Worm (Caenorhabditis elegans): ENCODE results near the gene Y44A6D.6.

Gene Y44A6D.6

ce11 chrV:20793761-20794160, 13.4 kb upstream of the Y44A6D.6 start (continued):
- TF ChIP-seq aptf-3 (GFP tag; IDR thresholded peaks at IDR 0.05): 0 out of 2 replicates have a peak, but pooled peaks have one; percentile 67
- TF ChIP-seq hsf-1 (GFP tag; IDR thresholded peaks at IDR 0.05): no peak
- no peak for TF ChIP-seq ztf-28 (GFP tag; IDR thresholded peaks at IDR 0.05)
- TF ChIP-seq lag-1 (GFP tag; IDR thresholded peaks at IDR 0.05): no peak
- TF ChIP-seq attf-5 (GFP tag; optimal IDR thresholded peaks at IDR 0.05): peak; percentile 41
- no peak for TF ChIP-seq F37B4.10 (GFP tag; IDR thresholded peaks at IDR 0.05)
- TF ChIP-seq madf-10 (tag; optimal IDR thresholded peaks at IDR 0.05): peak; percentile 11
- TF ChIP-seq ets-4 (GFP tag; optimal IDR thresholded peaks at IDR 0.05): no peak
- TF ChIP-seq egrh-3 (GFP tag; IDR thresholded peaks at IDR 0.05): peak; percentile 41; the same call in 1 of the 2 replicates
- no peak for TF ChIP-seq hlh-12 (tag; optimal IDR thresholded peaks at IDR 0.05)
- TF ChIP-seq dpl-1 (GFP tag; optimal IDR thresholded peaks at IDR 0.05): no peak
- TF ChIP-seq lin-54 (GFP tag; optimal IDR thresholded peaks at IDR 0.05): no peak
- TF ChIP-seq nhr-90 (tag; optimal IDR thresholded peaks at IDR 0.05): no peak
- peak; percentile 97 for TF ChIP-seq zfh-2 (GFP tag; conservative IDR thresholded peaks at IDR 0.05)
- TF ChIP-seq nhr-80 (tag; optimal IDR thresholded peaks at IDR 0.05): peak; percentile 80
- TF ChIP-seq C17E4.6 (GFP tag; IDR thresholded peaks at IDR 0.05): no peak
- TF ChIP-seq let-526 (GFP tag; IDR thresholded peaks at IDR 0.05): no peak
- no peak for TF ChIP-seq die-1 (tag; optimal IDR thresholded peaks at IDR 0.05)
- no peak for TF ChIP-seq Y79H2A.3 (GFP tag; conservative IDR thresholded peaks at IDR 0.05)
- TF ChIP-seq C06A6.2 (GFP tag; conservative IDR thresholded peaks at IDR 0.05): no peak
- TF ChIP-seq snpc-4 (GFP tag; optimal IDR thresholded peaks at IDR 0.05): no peak
- peak in 1 of 4 experiments; percentile 11 for TF ChIP-seq snpc-4 (tag; optimal IDR thresholded peaks at IDR 0.05)
- TF ChIP-seq ztf-6 (GFP tag; IDR thresholded peaks at IDR 0.05): no peak
- no peak for TF ChIP-seq madf-6 (GFP tag; IDR thresholded peaks at IDR 0.05)
- TF ChIP-seq tbx-9 (tag; optimal IDR thresholded peaks at IDR 0.05; ENCODE audit: borderline replicate concordance): no peak
- TF ChIP-seq cebp-2 (GFP tag; IDR thresholded peaks at IDR 0.05): no peak
- no peak for TF ChIP-seq ceh-27 (GFP tag; optimal IDR thresholded peaks at IDR 0.05)
- no peak for TF ChIP-seq zim-3 (tag; optimal IDR thresholded peaks at IDR 0.05)
- no peak for TF ChIP-seq F39B2.1 (GFP tag; IDR thresholded peaks at IDR 0.05)
- no peak for TF ChIP-seq bed-2 (GFP tag; IDR thresholded peaks at IDR 0.05)
- no peak for TF ChIP-seq aptf-2 (GFP tag; conservative IDR thresholded peaks at IDR 0.05)
- no peak for TF ChIP-seq ztf-25 (GFP tag; IDR thresholded peaks at IDR 0.05)
- TF ChIP-seq lin-35 (GFP tag; optimal IDR thresholded peaks at IDR 0.05): no peak
- no peak for TF ChIP-seq akir-1 (GFP tag; optimal IDR thresholded peaks at IDR 0.05)
- no peak for TF ChIP-seq ekl-4 (GFP tag; IDR thresholded peaks at IDR 0.05)
- TF ChIP-seq snpc-1.3 (tag; optimal IDR thresholded peaks at IDR 0.05; ENCODE audit: insufficient read depth): no peak
- TF ChIP-seq lin-40 (tag; optimal IDR thresholded peaks at IDR 0.05): no peak
- no peak for TF ChIP-seq F55B11.4 (tag; optimal IDR thresholded peaks at IDR 0.05; ENCODE audit: borderline replicate concordance, insufficient read depth)
- no peak for TF ChIP-seq ccch-3 (GFP tag; optimal IDR thresholded peaks at IDR 0.05)
- no peak for TF ChIP-seq egl-18 (GFP tag; IDR thresholded peaks at IDR 0.05)
- no peak for TF ChIP-seq pha-4 (tag; optimal IDR thresholded peaks at IDR 0.05)
- TF ChIP-seq dpff-1 (tag; optimal IDR thresholded peaks at IDR 0.05): no peak
- no peak for TF ChIP-seq sdz-38 (tag; optimal IDR thresholded peaks at IDR 0.05)
- TF ChIP-seq Y95B8A.8 (GFP tag; IDR thresholded peaks at IDR 0.05): no peak
- TF ChIP-seq nhr-179 (tag; optimal IDR thresholded peaks at IDR 0.05): no peak
- no peak for TF ChIP-seq ztf-26 (tag; optimal IDR thresholded peaks at IDR 0.05)
- TF ChIP-seq F22D6.2 (tag; optimal IDR thresholded peaks at IDR 0.05): no peak
- peak; percentile 74 for TF ChIP-seq K12H6.12 (tag; optimal IDR thresholded peaks at IDR 0.05)
- no peak for TF ChIP-seq D2030.7 (GFP tag; IDR thresholded peaks at IDR 0.05)
- TF ChIP-seq sptf-2 (GFP tag; optimal IDR thresholded peaks at IDR 0.05): no peak

Measured in whole organism, young adult.